Fruit fly (Drosophila melanogaster) whole organism, embryonic: ENCODE data around the gene Ufd1.

ENCODE experiments used
- Ada2b ChIP-seq: fragments of 200-800 bp; sonication (Bioruptor generic); IDR thresholded peaks from 2 replicates; pipeline ENCODE4 v1.3.6; 2022; ENCODE audit warnings: missing biosample characterization, missing genetic modification characterization
- CG10654 ChIP-seq: fragments of 200-800 bp; sonication (Bioruptor generic); optimal IDR thresholded peaks from 2 replicates; lab custom pipeline; 2016; ENCODE audit warnings: missing biosample characterization, missing genetic modification characterization
- CG11456 ChIP-seq: fragments of 200-800 bp; sonication (Bioruptor generic); IDR thresholded peaks from 3 replicates; pipeline ENCODE4 v1.3.6; 2022; ENCODE audit warnings: missing biosample characterization, missing genetic modification characterization
- CG12104 ChIP-seq: fragments of 200-800 bp; sonication (Bioruptor generic); optimal IDR thresholded peaks from 3 replicates; lab custom pipeline; 2016; ENCODE audit warnings: missing biosample characterization, missing genetic modification characterization
- CG12744 ChIP-seq: fragments of 200-800 bp; sonication (Bioruptor generic); optimal IDR thresholded peaks from 2 replicates; lab custom pipeline; 2016; ENCODE audit warnings: missing biosample characterization, missing genetic modification characterization
- CG13424 ChIP-seq: fragments of 200-800 bp; sonication (Bioruptor generic); optimal IDR thresholded peaks from 2 replicates; lab custom pipeline; 2019; ENCODE audit warnings: missing biosample characterization, mild to moderate bottlenecking, missing genetic modification characterization, moderate library complexity
- CG1647 ChIP-seq: fragments of 200-800 bp; sonication (Bioruptor generic); optimal IDR thresholded peaks from 3 replicates; lab custom pipeline; 2016; ENCODE audit warnings: missing biosample characterization, missing genetic modification characterization
- CG17802 ChIP-seq: fragments of 200-800 bp; sonication (Bioruptor generic); optimal IDR thresholded peaks from 2 replicates; lab custom pipeline; 2018; ENCODE audit warnings: missing biosample characterization, mild to moderate bottlenecking, missing genetic modification characterization, moderate library complexity
- CG18011 ChIP-seq: fragments of 200-800 bp; sonication (Bioruptor generic); optimal IDR thresholded peaks from 2 replicates; lab custom pipeline; 2017; ENCODE audit warnings: missing biosample characterization, missing genetic modification characterization, mild to moderate bottlenecking, moderate library complexity, missing genotype
- CG18619 ChIP-seq: fragments of 200-800 bp; sonication (Bioruptor generic); optimal IDR thresholded peaks from 3 replicates; lab custom pipeline; 2017; ENCODE audit warnings: missing biosample characterization, mild to moderate bottlenecking, missing genetic modification characterization
- CG2678 ChIP-seq: fragments of 200-800 bp; sonication (Bioruptor generic); optimal IDR thresholded peaks from 3 replicates; lab custom pipeline; 2019; ENCODE audit warnings: missing biosample characterization, mild to moderate bottlenecking, missing genetic modification characterization, moderate library complexity
- CG3407 ChIP-seq: fragments of 200-800 bp; sonication (Bioruptor generic); optimal IDR thresholded peaks from 2 replicates; lab custom pipeline; 2018; ENCODE audit warnings: missing biosample characterization, mild to moderate bottlenecking, missing genetic modification characterization
- CG34376 ChIP-seq: fragments of 200-800 bp; sonication (Bioruptor generic); optimal IDR thresholded peaks from 2 replicates; lab custom pipeline; 2018; ENCODE audit warnings: missing biosample characterization, mild to moderate bottlenecking, missing genetic modification characterization
- CG4404 ChIP-seq: fragments of 200-800 bp; sonication (Bioruptor generic); IDR thresholded peaks from 2 replicates; pipeline ENCODE4 v1.3.6; 2022; ENCODE audit warnings: missing biosample characterization, missing genetic modification characterization
- CG6683 ChIP-seq: fragments of 200-800 bp; sonication (Bioruptor generic); optimal IDR thresholded peaks from 2 replicates; lab custom pipeline; 2017; ENCODE audit warnings: missing biosample characterization, mild to moderate bottlenecking, missing genetic modification characterization, missing genetic modification reagents
- CG6689 ChIP-seq: fragments of 200-800 bp; sonication (Bioruptor generic); IDR thresholded peaks from 2 replicates; pipeline ENCODE4 v1.3.6; 2022; ENCODE audit warnings: missing biosample characterization, missing genetic modification characterization
- CG9215 ChIP-seq: fragments of 200-800 bp; sonication (Bioruptor generic); IDR thresholded peaks from 2 replicates; pipeline ENCODE4 v1.3.6; 2022; ENCODE audit warnings: missing biosample characterization, missing genetic modification characterization
- CoRest ChIP-seq: fragments of 200-800 bp; sonication (Bioruptor generic); optimal IDR thresholded peaks from 3 replicates; lab custom pipeline; 2018; ENCODE audit warnings: missing biosample characterization, mild to moderate bottlenecking, missing genetic modification characterization, moderate library complexity
- Hr78 ChIP-seq, 2 experiments: fragments of 200-800 bp in 1 of 2; fragments of >200 bp in 1 of 2; sonication (Bioruptor generic) in 1 of 2; optimal IDR thresholded peaks; 2 replicates each; lab custom pipeline; 2017 to 2019; ENCODE audit warnings: missing biosample characterization in 2 of 2, missing genetic modification characterization in 2 of 2, mild to moderate bottlenecking in 1 of 2, moderate library complexity in 1 of 2
- Hsf ChIP-seq: fragments of 200-800 bp; sonication (Bioruptor generic); optimal IDR thresholded peaks from 3 replicates; lab custom pipeline; 2016; ENCODE audit warnings: missing biosample characterization, missing genetic modification characterization
- Kr ChIP-seq: fragments of 200-800 bp; sonication (Bioruptor generic); optimal IDR thresholded peaks from 2 replicates; lab custom pipeline; 2017; ENCODE audit warnings: missing biosample characterization, mild to moderate bottlenecking, missing genetic modification characterization
- Lim3 ChIP-seq: fragments of 200-800 bp; sonication (Bioruptor generic); IDR thresholded peaks from 2 replicates; pipeline ENCODE4 v1.3.6; 2022; ENCODE audit warnings: missing biosample characterization, missing genetic modification characterization
- MTF-1 ChIP-seq: fragments of 200-800 bp; sonication (Bioruptor generic); optimal IDR thresholded peaks from 2 replicates; lab custom pipeline; 2018; ENCODE audit warnings: missing biosample characterization, mild to moderate bottlenecking, missing genetic modification characterization, borderline replicate concordance
- Mad ChIP-seq: fragments of 200-800 bp; sonication (Bioruptor generic); optimal IDR thresholded peaks from 2 replicates; lab custom pipeline; 2016; ENCODE audit warnings: missing biosample characterization, missing genetic modification characterization
- Max ChIP-seq: fragments of 200-800 bp; sonication (Bioruptor generic); optimal IDR thresholded peaks from 2 replicates; lab custom pipeline; 2016; ENCODE audit warnings: missing biosample characterization, mild to moderate bottlenecking, missing genetic modification characterization
- Oli ChIP-seq: fragments of 200-800 bp; sonication (Bioruptor generic); optimal IDR thresholded peaks from 2 replicates; lab custom pipeline; 2018; ENCODE audit warnings: missing biosample characterization, mild to moderate bottlenecking, missing genetic modification characterization, moderate library complexity
- Sin3A ChIP-seq: fragments of >200 bp; optimal IDR thresholded peaks from 2 replicates; lab custom pipeline; 2018
- Vsx1 ChIP-seq: fragments of 200-800 bp; sonication (Bioruptor generic); optimal IDR thresholded peaks from 2 replicates; lab custom pipeline; 2017; ENCODE audit warnings: missing biosample characterization, mild to moderate bottlenecking, missing genetic modification characterization, missing genetic modification reagents
- Xbp1 ChIP-seq: fragments of 200-800 bp; sonication (Bioruptor generic); optimal IDR thresholded peaks from 3 replicates; lab custom pipeline; 2016; ENCODE audit warnings: missing biosample characterization, mild to moderate bottlenecking, missing genetic modification characterization
- aop ChIP-seq: fragments of 200-800 bp; sonication (Bioruptor generic); IDR thresholded peaks from 2 replicates; pipeline ENCODE4 v1.3.6; 2022; ENCODE audit warnings: missing biosample characterization, missing genetic modification characterization
- ara ChIP-seq: fragments of 200-800 bp; sonication (Bioruptor generic); IDR thresholded peaks from 2 replicates; pipeline ENCODE4 v1.3.6; 2022; ENCODE audit warnings: missing biosample characterization, missing genetic modification characterization
- ase ChIP-seq: fragments of 200-800 bp; sonication (Bioruptor generic); IDR thresholded peaks from 3 replicates; pipeline ENCODE4 v1.3.6; 2022; ENCODE audit warnings: missing biosample characterization, missing genetic modification characterization
- br ChIP-seq: fragments of >200 bp; optimal IDR thresholded peaks from 2 replicates; lab custom pipeline; 2017
- btn ChIP-seq: fragments of 200-800 bp; sonication (Bioruptor generic); optimal IDR thresholded peaks from 2 replicates; lab custom pipeline; 2016; ENCODE audit warnings: missing biosample characterization, missing genetic modification characterization
- cas ChIP-seq: fragments of 200-800 bp; sonication (Bioruptor generic); IDR thresholded peaks from 2 replicates; pipeline ENCODE4 v1.3.6; 2022; ENCODE audit warnings: missing biosample characterization, missing genetic modification characterization
- ci ChIP-seq: fragments of 200-800 bp; sonication (Bioruptor generic); IDR thresholded peaks from 3 replicates; pipeline ENCODE4 v1.3.6; 2022; ENCODE audit warnings: missing biosample characterization, missing genetic modification characterization
- dpn ChIP-seq, 2 experiments: fragments of 200-800 bp; sonication (Bioruptor generic); optimal IDR thresholded peaks; 3 replicates each; lab custom pipeline; 2016; ENCODE audit warnings: missing biosample characterization in 2 of 2, missing genetic modification characterization in 2 of 2
- kay ChIP-seq: fragments of 200-800 bp; sonication (Bioruptor generic); optimal IDR thresholded peaks from 2 replicates; lab custom pipeline; 2016; ENCODE audit warnings: missing biosample characterization, missing genetic modification characterization
- lilli ChIP-seq: fragments of 200-800 bp; sonication (Bioruptor generic); optimal IDR thresholded peaks from 3 replicates; lab custom pipeline; 2016; ENCODE audit warnings: missing biosample characterization, missing genetic modification characterization
- nerfin-2 ChIP-seq: fragments of 200-800 bp; sonication (Bioruptor generic); IDR thresholded peaks from 2 replicates; pipeline ENCODE4 v1.3.6; 2022; ENCODE audit warnings: missing biosample characterization, missing genetic modification characterization; ENCODE audit not compliant: partially characterized antibody
- nmo ChIP-seq: fragments of 200-800 bp; sonication (Bioruptor generic); optimal IDR thresholded peaks from 2 replicates; lab custom pipeline; 2018; ENCODE audit warnings: missing biosample characterization, mild to moderate bottlenecking, missing genetic modification characterization, moderate library complexity
- otp ChIP-seq: fragments of 200-800 bp; sonication (Bioruptor generic); IDR thresholded peaks from 3 replicates; pipeline ENCODE4, ENCODE4 v1.3.6; 2022; ENCODE audit warnings: missing biosample characterization, missing genetic modification characterization
- p53 ChIP-seq: fragments of 200-800 bp; sonication (Bioruptor generic); optimal IDR thresholded peaks from 2 replicates; lab custom pipeline; 2016; ENCODE audit warnings: missing biosample characterization, missing genetic modification characterization
- ro ChIP-seq: fragments of 200-800 bp; sonication (Bioruptor generic); IDR thresholded peaks from 2 replicates; pipeline ENCODE4 v1.3.6; 2022; ENCODE audit warnings: missing biosample characterization, missing genetic modification characterization
- sd ChIP-seq: fragments of 200-800 bp; sonication (Bioruptor generic); optimal IDR thresholded peaks from 3 replicates; lab custom pipeline; 2018; ENCODE audit warnings: missing biosample characterization, mild to moderate bottlenecking, missing genetic modification characterization, moderate library complexity
- sr ChIP-seq: fragments of 200-800 bp; sonication (Bioruptor generic); IDR thresholded peaks from 3 replicates; pipeline ENCODE4 v1.3.6; 2022; ENCODE audit warnings: missing biosample characterization, missing genetic modification characterization
- ttk ChIP-seq: fragments of 200-800 bp; sonication (Bioruptor generic); IDR thresholded peaks from 2 replicates; pipeline ENCODE4 v2.1.2; 2022; ENCODE audit warnings: missing biosample characterization, missing genetic modification characterization
- unpg ChIP-seq: fragments of 200-800 bp; sonication (Bioruptor generic); optimal IDR thresholded peaks from 3 replicates; lab custom pipeline; 2018; ENCODE audit warnings: missing biosample characterization, mild to moderate bottlenecking, missing genetic modification characterization, moderate library complexity
- vnd ChIP-seq: fragments of 200-800 bp; sonication (Bioruptor generic); IDR thresholded peaks from 3 replicates; pipeline ENCODE4 v1.3.6; 2022; ENCODE audit warnings: missing biosample characterization, missing genetic modification characterization; ENCODE audit not compliant: partially characterized antibody

Ufd1 gene

DNA sequence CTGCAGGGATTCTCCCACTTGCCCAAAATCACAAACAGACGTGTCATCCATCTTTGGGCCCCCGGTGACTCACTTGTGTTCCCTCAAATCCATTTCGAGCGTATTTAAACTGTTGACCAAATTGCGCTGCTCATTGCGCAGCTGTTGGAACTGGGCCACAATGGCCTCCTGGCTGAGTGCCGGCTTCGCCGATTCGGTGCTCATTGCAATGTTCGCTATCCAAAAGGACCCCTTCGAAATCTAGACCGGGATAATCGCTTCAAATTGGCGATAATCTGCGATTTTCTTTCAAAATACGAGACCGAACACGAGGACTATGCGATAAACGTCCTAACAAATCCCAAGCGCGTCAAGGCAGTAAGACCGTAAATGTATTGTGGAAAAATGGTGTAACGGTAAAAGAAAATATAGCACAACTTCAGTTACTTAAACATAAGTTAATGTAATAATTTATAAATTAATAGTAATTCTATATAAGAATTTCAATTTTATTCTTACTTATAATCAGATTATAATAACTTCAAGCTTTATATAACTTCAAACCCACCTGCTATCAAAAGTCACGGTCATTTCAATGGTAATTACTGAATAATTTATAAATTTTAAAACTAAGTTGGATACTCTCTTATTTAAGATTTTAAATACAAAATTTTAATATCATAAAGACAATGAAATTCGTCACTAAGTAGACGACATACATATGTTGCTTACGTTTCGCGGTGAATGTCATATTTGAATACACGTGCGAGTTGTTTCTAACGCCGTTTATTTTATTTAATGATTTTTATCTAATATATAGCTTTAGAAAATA, 48.8 kb downstream of the Ufd1 start, which contains the start of the genes Pfdn2 and Noc1:
Gene Pfdn2 (minus strand): TSS at position 346 of the 811 bp plus-strand sequence.
Gene Noc1 (plus strand): TSS at position 727 of the 811 bp plus-strand sequence.
- no peak for TF ChIP-seq ro (GFP tag; lab: Robert Waterston, UW)
- no peak for TF ChIP-seq CG34376
- no peak for TF ChIP-seq Kr (GFP tag; lab: Kevin White, UChicago)
- TF ChIP-seq CG6683 (GFP tag; lab: Kevin White, UChicago) = peak; percentile 5
- peak; percentile 3 for TF ChIP-seq CG18619 (GFP tag; lab: Kevin White, UChicago)
- peak; percentile 54 for TF ChIP-seq Hsf (GFP tag; lab: Kevin White, UChicago)
- TF ChIP-seq CG10654 (GFP tag; lab: Kevin White, UChicago) = peak; percentile 33
- no peak for TF ChIP-seq nerfin-2 (GFP tag; lab: Robert Waterston, UW)
- TF ChIP-seq Vsx1 = no peak
- peak; percentile 9; the same call in 1 of the 2 replicates for TF ChIP-seq ara
- TF ChIP-seq Oli (tag; lab: Kevin White, UChicago) = peak; percentile 41
- no peak for TF ChIP-seq Mad
- TF ChIP-seq cas (GFP tag; lab: Robert Waterston, UW) = 0 out of 2 replicates have a peak, but pooled peaks have one; percentile 7
- no peak for TF ChIP-seq aop (GFP tag; lab: Robert Waterston, UW)
- TF ChIP-seq CG13424 = peak; percentile 73
- TF ChIP-seq CG6689 = peak; percentile 36; the same call in 1 of the 2 replicates
- TF ChIP-seq vnd (GFP tag; lab: Robert Waterston, UW) = 0 out of 3 replicates have a peak, but pooled peaks have one; percentile 12
- TF ChIP-seq ci (GFP tag; lab: Robert Waterston, UW) = no peak
- TF ChIP-seq CG12104 = no peak
- TF ChIP-seq unpg (GFP tag; lab: Kevin White, UChicago) = no peak
- no peak for TF ChIP-seq Hr78 (GFP tag; optimal IDR thresholded peaks at IDR 0.05; lab: Kevin White, UChicago)
- no peak for TF ChIP-seq sd
- peak in 1 of 2 experiments; percentile 67 for TF ChIP-seq dpn (GFP tag; optimal IDR thresholded peaks at IDR 0.05; lab: Kevin White, UChicago)
- peak; percentile 80 for TF ChIP-seq CoRest (tag; lab: Kevin White, UChicago)
- no peak for TF ChIP-seq ase (GFP tag; lab: Robert Waterston, UW)
- TF ChIP-seq Sin3A (lab: Kevin White, UChicago) = peak; percentile 5
- no peak for TF ChIP-seq CG2678 (tag; lab: Kevin White, UChicago)
- peak; percentile 45 for TF ChIP-seq lilli (GFP tag; lab: Kevin White, UChicago)
- peak; percentile 54 for TF ChIP-seq Max
- no peak for TF ChIP-seq kay
- 0 out of 2 replicates have a peak, but pooled peaks have one; percentile 27 for TF ChIP-seq ttk (GFP tag; lab: Robert Waterston, UW)
- TF ChIP-seq Xbp1 (GFP tag; lab: Kevin White, UChicago) = peak; percentile 68
- TF ChIP-seq sr (GFP tag; lab: Robert Waterston, UW) = no peak
- TF ChIP-seq CG9215 (GFP tag; lab: Robert Waterston, UW) = peak; percentile 39; the same call in 1 of the 2 replicates
- peak; percentile 81 for TF ChIP-seq nmo
- TF ChIP-seq br = no peak
- 0 out of 2 replicates have a peak, but pooled peaks have one; percentile 29 for TF ChIP-seq CG4404 (GFP tag; lab: Robert Waterston, UW)
- TF ChIP-seq p53 (GFP tag; lab: Kevin White, UChicago) = no peak
- TF ChIP-seq CG17802 (tag; lab: Kevin White, UChicago) = no peak
- TF ChIP-seq MTF-1 (GFP tag; lab: Kevin White, UChicago) = no peak
- TF ChIP-seq CG3407 (GFP tag; lab: Kevin White, UChicago) = no peak
- no peak for TF ChIP-seq CG12744
- no peak for TF ChIP-seq otp (GFP tag; lab: Robert Waterston, UW)
- peak; percentile 53; the same call in 1 of the 2 replicates for TF ChIP-seq Ada2b (GFP tag; lab: Robert Waterston, UW)
- TF ChIP-seq CG1647 (GFP tag; lab: Kevin White, UChicago) = no peak
- no peak for TF ChIP-seq CG18011 (GFP tag; lab: Kevin White, UChicago)
- no peak for TF ChIP-seq btn (GFP tag; lab: Kevin White, UChicago)
- no peak for TF ChIP-seq Lim3
- TF ChIP-seq CG11456 (GFP tag; lab: Robert Waterston, UW) = no peak
